Worm (Caenorhabditis elegans) whole organism, young adult: ENCODE measurements around the gene F23B12.1.

Source experiments
- B0035.1 ChIP-seq: sonication (generic microtip); optimal IDR thresholded peaks from 2 replicates; lab custom pipeline; 2016; ENCODE audit warnings: missing genetic modification characterization, mild to moderate bottlenecking, missing compliant biosample characterization, missing genotype, missing genetic modification reagents
- C17E4.6 ChIP-seq: fragments of 200-800 bp; sonication (Bioruptor generic); IDR thresholded peaks from 2 replicates; pipeline ENCODE4 v1.3.6; 2022; ENCODE audit warnings: missing genetic modification reagents, missing genetic modification characterization, missing compliant biosample characterization
- F23B12.7 ChIP-seq: sonication (generic microtip); optimal IDR thresholded peaks from 2 replicates; lab custom pipeline; 2017; ENCODE audit warnings: missing genetic modification characterization, mild to moderate bottlenecking, missing compliant biosample characterization, antibody characterized with exemption, moderate library complexity; ENCODE audit not compliant: insufficient read depth
- F37B4.10 ChIP-seq: fragments of 200-800 bp; sonication (Bioruptor generic); IDR thresholded peaks from 2 replicates; pipeline ENCODE4 v1.3.6; 2022; ENCODE audit warnings: missing genetic modification characterization, missing compliant biosample characterization
- F39B2.1 ChIP-seq: fragments of 200-800 bp; sonication (Bioruptor generic); IDR thresholded peaks from 2 replicates; pipeline ENCODE4 v1.3.6; 2022; ENCODE audit warnings: missing genetic modification reagents, missing genetic modification characterization, missing compliant biosample characterization
- F55B11.4 ChIP-seq: sonication (generic microtip); optimal IDR thresholded peaks from 2 replicates; lab custom pipeline; 2016; ENCODE audit warnings: missing compliant biosample characterization, missing genetic modification characterization, borderline replicate concordance; ENCODE audit not compliant: insufficient read depth
- K11D2.4 ChIP-seq: fragments of 200-800 bp; sonication (Bioruptor generic); IDR thresholded peaks from 2 replicates; pipeline ENCODE4 v1.3.6; 2022; ENCODE audit warnings: missing genetic modification reagents, missing genetic modification characterization, missing compliant biosample characterization
- T26A5.8 ChIP-seq: sonication (generic microtip); optimal IDR thresholded peaks from 2 replicates; lab custom pipeline; 2016; ENCODE audit warnings: missing genetic modification characterization, missing compliant biosample characterization
- Y56A3A.18 ChIP-seq: fragments of 200-800 bp; sonication (Bioruptor generic); IDR thresholded peaks from 2 replicates; pipeline ENCODE4 v1.3.6; 2022; ENCODE audit warnings: missing genetic modification reagents, missing genetic modification characterization, missing compliant biosample characterization
- Y95B8A.8 ChIP-seq: fragments of 200-800 bp; sonication (Bioruptor generic); IDR thresholded peaks from 2 replicates; pipeline ENCODE4 v1.3.6; 2022; ENCODE audit warnings: missing genetic modification reagents, missing genetic modification characterization, missing compliant biosample characterization
- attf-6 ChIP-seq: fragments of 200-800 bp; sonication (Bioruptor generic); IDR thresholded peaks from 2 replicates; pipeline ENCODE4 v1.3.6; 2022; ENCODE audit warnings: missing genetic modification reagents, missing genetic modification characterization, missing compliant biosample characterization
- ccch-3 ChIP-seq: fragments of 200-800 bp; sonication (Bioruptor generic); optimal IDR thresholded peaks from 2 replicates; lab custom pipeline; 2018; ENCODE audit warnings: mild to moderate bottlenecking, missing genetic modification characterization, missing compliant biosample characterization
- cebp-1 ChIP-seq, 2 experiments: fragments of 200-800 bp in 1 of 2; sonication (Bioruptor generic) in 1 of 2; sonication (generic microtip) in 1 of 2; IDR thresholded peaks in 1 of 2; optimal IDR thresholded peaks in 1 of 2; 2 replicates each; pipeline versions ENCODE4 v1.3.6 to Lab custom; 2017 to 2022; ENCODE audit warnings: missing compliant biosample characterization in 2 of 2, missing genetic modification characterization in 2 of 2, mild to moderate bottlenecking in 1 of 2, missing genetic modification reagents in 1 of 2, moderate library complexity in 1 of 2
- cebp-2 ChIP-seq: fragments of 200-800 bp; sonication (Bioruptor generic); IDR thresholded peaks from 2 replicates; pipeline ENCODE4 v1.3.6; 2022; ENCODE audit warnings: missing genetic modification characterization, missing compliant biosample characterization
- ceh-100 ChIP-seq: fragments of 200-800 bp; sonication (Bioruptor generic); IDR thresholded peaks from 2 replicates; pipeline ENCODE4 v1.3.6; 2022; ENCODE audit warnings: missing genetic modification reagents, missing genetic modification characterization, missing compliant biosample characterization
- ceh-27 ChIP-seq: fragments of 200-800 bp; sonication (Bioruptor generic); optimal IDR thresholded peaks from 2 replicates; lab custom pipeline; 2018; ENCODE audit warnings: mild to moderate bottlenecking, missing genetic modification characterization, moderate library complexity, missing compliant biosample characterization
- ceh-40 ChIP-seq: fragments of 200-800 bp; sonication (Bioruptor generic); IDR thresholded peaks from 2 replicates; pipeline ENCODE4 v1.3.6; 2022; ENCODE audit warnings: missing genetic modification characterization, missing compliant biosample characterization
- ceh-58 ChIP-seq: fragments of 200-800 bp; sonication (Bioruptor generic); IDR thresholded peaks from 2 replicates; pipeline ENCODE4 v1.3.6; 2022; ENCODE audit warnings: missing genetic modification characterization, missing compliant biosample characterization
- chd-7 ChIP-seq: sonication (generic microtip); optimal IDR thresholded peaks from 2 replicates; lab custom pipeline; 2016; ENCODE audit warnings: mild to moderate bottlenecking, missing genetic modification characterization, moderate library complexity, missing compliant biosample characterization
- die-1 ChIP-seq: sonication (generic microtip); optimal IDR thresholded peaks from 2 replicates; lab custom pipeline; 2016; ENCODE audit warnings: missing genotype, mild to moderate bottlenecking, missing genetic modification characterization, missing compliant biosample characterization
- efl-1 ChIP-seq: fragments of 150-350 bp; optimal IDR thresholded peaks from 2 replicates; lab custom pipeline; 2014; ENCODE audit warnings: missing biosample characterization, missing genetic modification reagents, missing genetic modification characterization
- egrh-3 ChIP-seq: fragments of 200-800 bp; sonication (Bioruptor generic); IDR thresholded peaks from 2 replicates; pipeline ENCODE4 v1.3.6; 2022; ENCODE audit warnings: missing genetic modification reagents, missing genetic modification characterization, missing compliant biosample characterization
- ekl-4 ChIP-seq: fragments of 200-800 bp; sonication (Bioruptor generic); IDR thresholded peaks from 2 replicates; pipeline ENCODE4 v1.3.6; 2022; ENCODE audit warnings: missing genetic modification reagents, missing genetic modification characterization, missing compliant biosample characterization
- fkh-3 ChIP-seq: sonication (generic microtip); optimal IDR thresholded peaks from 2 replicates; lab custom pipeline; 2016; ENCODE audit warnings: mild to moderate bottlenecking, missing genetic modification characterization, missing compliant biosample characterization
- hlh-12 ChIP-seq: sonication (generic microtip); optimal IDR thresholded peaks from 2 replicates; lab custom pipeline; 2016; ENCODE audit warnings: missing genetic modification characterization, missing compliant biosample characterization
- hlh-26 ChIP-seq: fragments of 200-800 bp; sonication (Bioruptor generic); conservative IDR thresholded peaks from 2 replicates; pipeline ENCODE4 v1.3.6; 2022; ENCODE audit warnings: missing genetic modification reagents, missing genetic modification characterization, missing compliant biosample characterization
- hmg-20 ChIP-seq: fragments of 200-800 bp; sonication (Bioruptor generic); IDR thresholded peaks from 2 replicates; pipeline ENCODE4 v1.3.6; 2022; ENCODE audit warnings: missing genetic modification reagents, missing genetic modification characterization, missing compliant biosample characterization
- lag-1 ChIP-seq: fragments of 200-800 bp; sonication (Bioruptor generic); IDR thresholded peaks from 2 replicates; pipeline ENCODE4 v1.3.6; 2022; ENCODE audit warnings: missing genetic modification reagents, missing genetic modification characterization, missing compliant biosample characterization
- lin-35 ChIP-seq, 3 experiments: fragments of 150-350 bp in 2 of 3; sonication (generic microtip) in 1 of 3; optimal IDR thresholded peaks; 2 replicates each; lab custom pipeline; 2014 to 2018; ENCODE audit warnings: missing biosample characterization in 3 of 3, missing genetic modification characterization in 3 of 3, missing genetic modification reagents in 3 of 3
- lir-1 ChIP-seq: fragments of 200-800 bp; sonication (Bioruptor generic); conservative IDR thresholded peaks from 2 replicates; pipeline ENCODE4 v1.3.6; 2022; ENCODE audit warnings: missing genetic modification reagents, missing genetic modification characterization, missing compliant biosample characterization
- lsl-1 ChIP-seq: fragments of 200-800 bp; sonication (Bioruptor generic); optimal IDR thresholded peaks from 2 replicates; lab custom pipeline; 2018; ENCODE audit warnings: mild to moderate bottlenecking, missing genetic modification characterization, moderate library complexity, missing compliant biosample characterization
- lsy-27 ChIP-seq: sonication (generic microtip); optimal IDR thresholded peaks from 2 replicates; lab custom pipeline; 2017; ENCODE audit warnings: missing genetic modification characterization, mild to moderate bottlenecking, missing compliant biosample characterization, antibody characterized with exemption, missing genotype, borderline replicate concordance; ENCODE audit not compliant: insufficient read depth
- madf-10 ChIP-seq: sonication (generic microtip); optimal IDR thresholded peaks from 2 replicates; lab custom pipeline; 2016; ENCODE audit warnings: mild to moderate bottlenecking, missing genetic modification characterization, missing compliant biosample characterization
- nhr-90 ChIP-seq: sonication (generic microtip); optimal IDR thresholded peaks from 2 replicates; lab custom pipeline; 2016; ENCODE audit warnings: missing genotype, mild to moderate bottlenecking, missing genetic modification characterization, missing compliant biosample characterization
- pha-4 ChIP-seq: fragments of 150-350 bp; sonication (generic microtip); optimal IDR thresholded peaks from 2 replicates; lab custom pipeline; 2014; ENCODE audit warnings: missing biosample characterization, missing genetic modification reagents, missing genetic modification characterization
- rpc-1 ChIP-seq, 2 experiments: fragments of 150-350 bp in 1 of 2; sonication (generic microtip) in 1 of 2; optimal IDR thresholded peaks; 2 replicates each; lab custom pipeline; 2014 to 2018; ENCODE audit warnings: missing biosample characterization in 1 of 2, missing genetic modification characterization in 1 of 2, missing genetic modification reagents in 1 of 2, missing genotype in 1 of 2
- sdz-38 ChIP-seq: sonication (generic microtip); optimal IDR thresholded peaks from 2 replicates; lab custom pipeline; 2016; ENCODE audit warnings: missing genotype, missing genetic modification characterization, missing compliant biosample characterization
- sea-2 ChIP-seq: fragments of 200-800 bp; sonication (Bioruptor generic); IDR thresholded peaks from 2 replicates; pipeline ENCODE4 v1.3.6; 2022; ENCODE audit warnings: missing genetic modification characterization, missing compliant biosample characterization
- snpc-1.1 ChIP-seq: sonication (generic microtip); optimal IDR thresholded peaks from 2 replicates; lab custom pipeline; 2017; ENCODE audit warnings: missing genetic modification characterization, mild to moderate bottlenecking, missing compliant biosample characterization, antibody characterized with exemption, moderate library complexity, missing genotype, missing genetic modification reagents; ENCODE audit not compliant: insufficient read depth
- snpc-1.3 ChIP-seq: sonication (generic microtip); optimal IDR thresholded peaks from 2 replicates; lab custom pipeline; 2017; ENCODE audit warnings: missing genetic modification characterization, mild to moderate bottlenecking, missing compliant biosample characterization, antibody characterized with exemption, moderate library complexity, missing genotype, missing genetic modification reagents; ENCODE audit not compliant: insufficient read depth
- snpc-3.4 ChIP-seq: sonication (generic microtip); optimal IDR thresholded peaks from 2 replicates; lab custom pipeline; 2017; ENCODE audit warnings: missing genetic modification characterization, mild to moderate bottlenecking, missing compliant biosample characterization, antibody characterized with exemption, moderate library complexity, missing genotype, missing genetic modification reagents
- unc-130 ChIP-seq: sonication (generic microtip); optimal IDR thresholded peaks from 2 replicates; lab custom pipeline; 2016; ENCODE audit warnings: missing genetic modification reagents, missing genetic modification characterization, missing compliant biosample characterization
- zfh-2 ChIP-seq: fragments of 200-800 bp; sonication (Bioruptor generic); conservative IDR thresholded peaks from 2 replicates; pipeline ENCODE4 v1.3.6; 2022; ENCODE audit warnings: missing genetic modification reagents, missing genetic modification characterization, missing compliant biosample characterization
- ztf-18 ChIP-seq: sonication (generic microtip); optimal IDR thresholded peaks from 2 replicates; lab custom pipeline; 2016; ENCODE audit warnings: missing genotype, mild to moderate bottlenecking, missing genetic modification characterization, missing compliant biosample characterization
- ztf-25 ChIP-seq: fragments of 200-800 bp; sonication (Bioruptor generic); IDR thresholded peaks from 2 replicates; pipeline ENCODE4 v1.3.6; 2022; ENCODE audit warnings: missing genetic modification reagents, missing genetic modification characterization, missing compliant biosample characterization

The F23B12.1 gene

ce11 chrV:14422317-14422716 is 6.6 kb upstream of the F23B12.1 start, which contains the start of gene pas-1 (continued):
- TF ChIP-seq zfh-2 (GFP tag; lab: Robert Waterston, UW) (0 out of 2 replicates have a peak, but pooled peaks have one; percentile 16), chd-7 (peak; percentile 57), unc-130 (GFP tag; lab: Kevin White, UChicago) (no peak), ccch-3 (no peak), K11D2.4 (no peak), madf-10 (tag; lab: Kevin White, UChicago) (no peak), nhr-90 (tag; lab: Kevin White, UChicago) (no peak), cebp-1 (GFP tag; IDR thresholded peaks at IDR 0.05; lab: Robert Waterston, UW) (no peak), cebp-1 (tag; optimal IDR thresholded peaks at IDR 0.05; lab: Kevin White, UChicago) (no peak), F37B4.10 (GFP tag; lab: Robert Waterston, UW) (no peak), ztf-25 (GFP tag; lab: Robert Waterston, UW) (0 out of 2 replicates have a peak, but pooled peaks have one; percentile 19), F39B2.1 (0 out of 2 replicates have a peak, but pooled peaks have one; percentile 18)

ce11 chrV:14423268-14423667 is 5.7 kb upstream of the F23B12.1 start, which contains the start of gene rpoa-12:
rpoa-12 (minus strand) TSS chrV:14423304.
- TF ChIP-seq cebp-2 (no peak), Y56A3A.18 (GFP tag; lab: Robert Waterston, UW) (no peak), F55B11.4 (tag; lab: Kevin White, UChicago) (no peak), fkh-3 (tag; lab: Kevin White, UChicago) (no peak), nhr-90 (tag; lab: Kevin White, UChicago) (no peak), rpc-1 (optimal IDR thresholded peaks at IDR 0.05; lab: Kevin White, UChicago) (no peak), rpc-1 (tag; optimal IDR thresholded peaks at IDR 0.05; lab: Kevin White, UChicago) (no peak), lsl-1 (GFP tag; lab: Kevin White, UChicago) (no peak), T26A5.8 (tag; lab: Kevin White, UChicago) (no peak), attf-6 (GFP tag; lab: Robert Waterston, UW) (0 out of 2 replicates have a peak, but pooled peaks have one; percentile 10), efl-1 (GFP tag; lab: Kevin White, UChicago) (no peak), ztf-18 (tag; lab: Kevin White, UChicago) (peak; percentile 5), ceh-27 (peak; percentile 39), sea-2 (no peak), egrh-3 (GFP tag; lab: Robert Waterston, UW) (no peak), snpc-3.4 (no peak), lag-1 (GFP tag; lab: Robert Waterston, UW) (no peak), hlh-26 (GFP tag; lab: Robert Waterston, UW) (no peak), C17E4.6 (GFP tag; lab: Robert Waterston, UW) (no peak), sdz-38 (tag; lab: Kevin White, UChicago) (no peak), die-1 (tag; lab: Kevin White, UChicago) (no peak), ceh-58 (GFP tag; lab: Robert Waterston, UW) (no peak), pha-4 (tag; lab: Kevin White, UChicago) (no peak), Y95B8A.8 (GFP tag; lab: Robert Waterston, UW) (no peak), ztf-25 (GFP tag; lab: Robert Waterston, UW) (0 out of 2 replicates have a peak, but pooled peaks have one; percentile 23), lir-1 (GFP tag; lab: Robert Waterston, UW) (no peak), ceh-40 (GFP tag; lab: Robert Waterston, UW) (no peak), hlh-12 (tag; lab: Kevin White, UChicago) (no peak), snpc-1.3 (tag; lab: Kevin White, UChicago) (no peak), lsy-27 (tag; lab: Kevin White, UChicago) (no peak), unc-130 (GFP tag; lab: Kevin White, UChicago) (peak; percentile 8), lin-35 (GFP tag; optimal IDR thresholded peaks at IDR 0.05; lab: Kevin White, UChicago) (no peak), ceh-100 (GFP tag; lab: Robert Waterston, UW) (peak; percentile 88), F23B12.7 (tag; lab: Kevin White, UChicago) (no peak), snpc-1.1 (tag; lab: Kevin White, UChicago) (no peak), B0035.1 (tag; lab: Kevin White, UChicago) (no peak), ekl-4 (0 out of 2 replicates have a peak, but pooled peaks have one; percentile 34), hmg-20 (GFP tag; lab: Robert Waterston, UW) (no peak)
